Worm (Caenorhabditis elegans) whole organism, L3 larva: Measurements from ENCODE around the gene C25G4.3.
A peak's percentile ranks its signal among the peaks of the same experiment; 100 is the strongest.

ENCODE experiments used
- R02D3.7 ChIP-seq: fragments of 150-350 bp; optimal IDR thresholded peaks from 2 replicates; lab custom pipeline; 2014; ENCODE audit warnings: missing biosample characterization, missing genetic modification characterization
- ZK546.5 ChIP-seq: sonication (generic microtip); optimal IDR thresholded peaks from 2 replicates; lab custom pipeline; 2017; ENCODE audit warnings: missing biosample characterization, missing genetic modification characterization
- aly-2 ChIP-seq: fragments of 150-350 bp; optimal IDR thresholded peaks from 2 replicates; lab custom pipeline; 2014; ENCODE audit warnings: missing biosample characterization, missing genetic modification characterization
- ama-1 ChIP-seq: fragments of 150-350 bp; optimal IDR thresholded peaks from 2 replicates; lab custom pipeline; 2018
- ceh-16 ChIP-seq: sonication (generic microtip); optimal IDR thresholded peaks from 2 replicates; lab custom pipeline; 2017; ENCODE audit warnings: missing biosample characterization, missing genetic modification characterization
- ceh-28 ChIP-seq: fragments of 150-350 bp; optimal IDR thresholded peaks from 2 replicates; lab custom pipeline; 2014; ENCODE audit warnings: missing biosample characterization, missing genetic modification reagents, missing genetic modification characterization
- daf-12 ChIP-seq: fragments of 150-350 bp; optimal IDR thresholded peaks from 2 replicates; lab custom pipeline; 2014; ENCODE audit warnings: missing biosample characterization, missing genetic modification reagents, missing genetic modification characterization
- egl-27 ChIP-seq: sonication (generic microtip); optimal IDR thresholded peaks from 4 replicates; lab custom pipeline; 2017; ENCODE audit warnings: missing biosample characterization, missing genetic modification reagents, missing genetic modification characterization
- egl-5 ChIP-seq: fragments of 150-350 bp; optimal IDR thresholded peaks from 2 replicates; lab custom pipeline; 2017; ENCODE audit warnings: missing biosample characterization, missing genetic modification reagents, missing genetic modification characterization, inconsistent platforms
- elt-1 ChIP-seq: fragments of 150-350 bp; optimal IDR thresholded peaks from 2 replicates; lab custom pipeline; 2014; ENCODE audit warnings: missing biosample characterization, missing genetic modification characterization
- elt-3 ChIP-seq, 3 experiments: fragments of 150-350 bp in 1 of 3; sonication (generic microtip) in 2 of 3; optimal IDR thresholded peaks; 2 replicates in 2 of 3; 4 replicates in 1 of 3; lab custom pipeline; 2014 to 2017; ENCODE audit warnings: missing biosample characterization in 3 of 3, missing genetic modification characterization in 3 of 3
- eor-1 ChIP-seq, 2 experiments: fragments of 150-350 bp; optimal IDR thresholded peaks; 2 replicates each; lab custom pipeline; 2014 to 2018; ENCODE audit warnings: missing biosample characterization in 2 of 2, missing genetic modification characterization in 2 of 2
- fkh-10 ChIP-seq: sonication (generic microtip); optimal IDR thresholded peaks from 2 replicates; lab custom pipeline; 2017; ENCODE audit warnings: missing biosample characterization, missing genetic modification reagents, missing genetic modification characterization
- fkh-2 ChIP-seq: fragments of 150-350 bp; optimal IDR thresholded peaks from 2 replicates; lab custom pipeline; 2014; ENCODE audit warnings: missing biosample characterization, missing genetic modification reagents, missing genetic modification characterization
- hmg-11 ChIP-seq: sonication (generic microtip); optimal IDR thresholded peaks from 2 replicates; lab custom pipeline; 2016; ENCODE audit warnings: missing genetic modification characterization, missing compliant biosample characterization
- lin-39 ChIP-seq: fragments of 150-350 bp; optimal IDR thresholded peaks from 2 replicates; lab custom pipeline; 2018; ENCODE audit warnings: missing biosample characterization, missing genetic modification reagents, missing genetic modification characterization
- nfya-1 ChIP-seq: sonication (generic microtip); optimal IDR thresholded peaks from 2 replicates; lab custom pipeline; 2017; ENCODE audit warnings: missing genetic modification characterization, mild to moderate bottlenecking, missing compliant biosample characterization, antibody characterized with exemption, moderate library complexity; ENCODE audit not compliant: insufficient read depth
- nhr-11 ChIP-seq: fragments of 150-350 bp; optimal IDR thresholded peaks from 2 replicates; lab custom pipeline; 2014; ENCODE audit warnings: missing biosample characterization, missing genetic modification characterization
- nhr-23 ChIP-seq: fragments of 150-350 bp; optimal IDR thresholded peaks from 2 replicates; lab custom pipeline; 2014; ENCODE audit warnings: missing biosample characterization, missing genetic modification reagents, missing genetic modification characterization
- nhr-25 ChIP-seq: sonication (generic microtip); optimal IDR thresholded peaks from 2 replicates; lab custom pipeline; 2017; ENCODE audit warnings: missing biosample characterization, missing genetic modification characterization
- nhr-28 ChIP-seq: fragments of 150-350 bp; optimal IDR thresholded peaks from 2 replicates; lab custom pipeline; 2014; ENCODE audit warnings: missing biosample characterization, missing genetic modification characterization
- nhr-67 ChIP-seq: fragments of 150-350 bp; optimal IDR thresholded peaks from 2 replicates; lab custom pipeline; 2014; ENCODE audit warnings: missing biosample characterization, missing genetic modification characterization
- nhr-76 ChIP-seq: fragments of 150-350 bp; sonication (generic microtip); optimal IDR thresholded peaks from 5 replicates; lab custom pipeline; 2014; ENCODE audit warnings: missing biosample characterization, missing genetic modification characterization
- pqm-1 ChIP-seq: fragments of 150-350 bp; optimal IDR thresholded peaks from 2 replicates; lab custom pipeline; 2017; ENCODE audit warnings: missing biosample characterization, missing genetic modification characterization, inconsistent platforms
- sea-2 ChIP-seq: fragments of 150-350 bp; sonication (generic microtip); optimal IDR thresholded peaks from 4 replicates; lab custom pipeline; 2014; ENCODE audit warnings: missing biosample characterization, missing genetic modification reagents, missing genetic modification characterization
- snpc-4 ChIP-seq: fragments of 150-350 bp; optimal IDR thresholded peaks from 2 replicates; lab custom pipeline; 2014; ENCODE audit warnings: missing biosample characterization, missing genetic modification characterization
- tbx-2 ChIP-seq: sonication (generic microtip); optimal IDR thresholded peaks from 2 replicates; lab custom pipeline; 2016; ENCODE audit warnings: mild to moderate bottlenecking, missing genetic modification characterization, missing compliant biosample characterization
- unc-39 ChIP-seq: sonication (generic microtip); optimal IDR thresholded peaks from 4 replicates; lab custom pipeline; 2017; ENCODE audit warnings: missing biosample characterization, missing genetic modification characterization
- ztf-11 ChIP-seq: fragments of 150-350 bp; optimal IDR thresholded peaks from 2 replicates; lab custom pipeline; 2014; ENCODE audit warnings: missing biosample characterization, missing genetic modification characterization
- ztf-4 ChIP-seq: fragments of 150-350 bp; optimal IDR thresholded peaks from 2 replicates; lab custom pipeline; 2014; ENCODE audit warnings: missing biosample characterization, missing genetic modification characterization

The C25G4.3 gene

ce11 chrIV:12467761-12468160 lies 22.1 kb upstream of the C25G4.3 start:
- TF ChIP-seq hmg-11 (no peak), nhr-67 (no peak), aly-2 (tag; lab: Kevin White, UChicago) (no peak), tbx-2 (tag; lab: Kevin White, UChicago) (no peak), ceh-28 (tag; lab: Kevin White, UChicago) (peak; percentile 57), ztf-11 (tag; lab: Kevin White, UChicago) (no peak), egl-5 (tag; lab: Kevin White, UChicago) (no peak), nhr-76 (tag; lab: Kevin White, UChicago) (no peak), elt-3 (tag; optimal IDR thresholded peaks at IDR 0.05; lab: Kevin White, UChicago) (no peak), daf-12 (tag; lab: Kevin White, UChicago) (no peak), snpc-4 (no peak), R02D3.7 (tag; lab: Kevin White, UChicago) (no peak), nhr-25 (tag; lab: Kevin White, UChicago) (peak; percentile 53), nhr-23 (tag; lab: Kevin White, UChicago) (peak; percentile 24), unc-39 (no peak), egl-27 (no peak), nfya-1 (tag; lab: Kevin White, UChicago) (no peak), ceh-16 (tag; lab: Kevin White, UChicago) (no peak), sea-2 (GFP tag; lab: Kevin White, UChicago) (no peak), ztf-4 (tag; lab: Kevin White, UChicago) (no peak)
- TF ChIP-seq, all 47 proteins: peak for 3

- no peak for TF ChIP-seq ZK546.5 (tag; lab: Kevin White, UChicago)
- peak; percentile 33 for TF ChIP-seq lin-39 (tag; lab: Kevin White, UChicago)
- TF ChIP-seq egl-27, result no peak
- peak; percentile 67 for TF ChIP-seq fkh-10 (GFP tag; lab: Kevin White, UChicago)
Observed at ce11 chrIV:12464822-12465221, 19.1 kb upstream of the C25G4.3 start.

ce11 chrIV:12463370-12463769 lies 17.7 kb upstream of the C25G4.3 start, which contains the start of gene C25G4.8:
TSS of gene C25G4.8 (minus strand) at chrIV:12463470.
- TF ChIP-seq pqm-1 (tag; lab: Kevin White, UChicago), result no peak
- TF ChIP-seq hmg-11, result no peak
- no peak for TF ChIP-seq eor-1 (tag; optimal IDR thresholded peaks at IDR 0.05; lab: Kevin White, UChicago)
- TF ChIP-seq elt-1 (tag; lab: Kevin White, UChicago), result no peak

ce11 chrIV:12456613-12457012 lies 10.9 kb upstream of the C25G4.3 start, which contains the start of gene C25G4.7:
TSS of gene C25G4.7 (plus strand) at chrIV:12456913.
- TF ChIP-seq R02D3.7 (tag; lab: Kevin White, UChicago) (no peak), daf-12 (tag; lab: Kevin White, UChicago) (no peak)

ce11 chrIV:12454750-12455149 lies 9.1 kb upstream of the C25G4.3 start, which contains the start of gene smz-1:
TSS of gene smz-1 (plus strand) at chrIV:12455050.
- TF ChIP-seq daf-12 (tag; lab: Kevin White, UChicago) (no peak), hmg-11 (no peak), nhr-23 (tag; lab: Kevin White, UChicago) (no peak), ama-1 (lab: Kevin White, UChicago) (no peak), unc-39 (no peak), egl-27 (no peak)

- TF ChIP-seq nhr-11 (tag; lab: Kevin White, UChicago) (no peak), fkh-2 (no peak), nhr-28 (tag; lab: Kevin White, UChicago) (no peak), ama-1 (lab: Kevin White, UChicago) (no peak), daf-12 (tag; lab: Kevin White, UChicago) (no peak)
Observed at ce11 chrIV:12454115-12454514, 8.4 kb upstream of the C25G4.3 start, which contains the start of gene spe-44. TSS of gene spe-44 (minus strand) at chrIV:12454215.
